Worm (Caenorhabditis elegans) whole organism, L4 larva: ENCODE results near the gene C12D5.5.

Experiments used
- F10B5.3 ChIP-seq: sonication (generic microtip); optimal IDR thresholded peaks from 2 replicates; lab custom pipeline; 2016; ENCODE audit warnings: mild to moderate bottlenecking, missing genetic modification characterization, missing compliant biosample characterization
- F37D6.2 ChIP-seq: sonication (generic microtip); optimal IDR thresholded peaks from 2 replicates; lab custom pipeline; 2016; ENCODE audit warnings: mild to moderate bottlenecking, missing genetic modification characterization, missing compliant biosample characterization
- Y105C5A.15 ChIP-seq: fragments of 200-800 bp; sonication (Bioruptor generic); IDR thresholded peaks from 2 replicates; pipeline ENCODE4 v1.3.6; 2022; ENCODE audit warnings: missing genetic modification characterization, missing compliant biosample characterization
- Y48G9A.11 ChIP-seq: fragments of 200-800 bp; sonication (Bioruptor generic); IDR thresholded peaks from 2 replicates; pipeline ENCODE4 v1.3.6; 2022; ENCODE audit warnings: missing genetic modification reagents, missing genetic modification characterization, missing compliant biosample characterization
- ZK337.2 ChIP-seq: fragments of 200-800 bp; sonication (Bioruptor generic); IDR thresholded peaks from 2 replicates; pipeline ENCODE4 v1.3.6; 2022; ENCODE audit warnings: missing genetic modification reagents, missing genetic modification characterization, missing compliant biosample characterization
- aha-1 ChIP-seq: fragments of 150-350 bp; peaks from one replicate; lab custom pipeline; 2014; ENCODE audit warnings: missing biosample characterization, missing genetic modification characterization
- aly-2 ChIP-seq: sonication (generic microtip); optimal IDR thresholded peaks from 2 replicates; lab custom pipeline; 2018; ENCODE audit warnings: missing biosample characterization, missing genetic modification characterization
- ama-1 ChIP-seq: fragments of 150-350 bp; optimal IDR thresholded peaks from 2 replicates; lab custom pipeline; 2014; ENCODE audit warnings: inconsistent platforms, mixed read lengths
- arid-1 ChIP-seq: fragments of 200-800 bp; sonication (Bioruptor generic); conservative IDR thresholded peaks from 2 replicates; pipeline ENCODE4 v1.3.6; 2022; ENCODE audit warnings: missing genetic modification reagents, missing genetic modification characterization, missing compliant biosample characterization
- ceh-62 ChIP-seq: sonication (generic microtip); optimal IDR thresholded peaks from 2 replicates; lab custom pipeline; 2017; ENCODE audit warnings: missing biosample characterization, missing genetic modification characterization
- cey-2 ChIP-seq: sonication (generic microtip); optimal IDR thresholded peaks from 3 replicates; lab custom pipeline; 2017; ENCODE audit warnings: missing genetic modification characterization, mild to moderate bottlenecking, missing compliant biosample characterization, antibody characterized with exemption, borderline replicate concordance; ENCODE audit not compliant: insufficient read depth
- daf-16 ChIP-seq, 3 experiments: sonication (generic microtip); optimal IDR thresholded peaks; 2 replicates each; lab custom pipeline; 2016 to 2017; ENCODE audit warnings: missing genetic modification characterization in 3 of 3, missing genetic modification reagents in 3 of 3, mild to moderate bottlenecking in 2 of 3, missing compliant biosample characterization in 2 of 3, missing biosample characterization in 1 of 3, moderate library complexity in 1 of 3
- daf-19 ChIP-seq: fragments of 200-800 bp; sonication (Bioruptor generic); conservative IDR thresholded peaks from 2 replicates; pipeline ENCODE4 v1.3.6; 2022; ENCODE audit warnings: missing genetic modification characterization, missing compliant biosample characterization
- dve-1 ChIP-seq: sonication (generic microtip); optimal IDR thresholded peaks from 2 replicates; lab custom pipeline; 2017; ENCODE audit warnings: antibody characterized with exemption, mild to moderate bottlenecking, missing genetic modification characterization, missing compliant biosample characterization; ENCODE audit not compliant: insufficient read depth
- egl-27 ChIP-seq: sonication (generic microtip); optimal IDR thresholded peaks from 3 replicates; lab custom pipeline; 2017; ENCODE audit warnings: missing biosample characterization, missing genetic modification reagents, missing genetic modification characterization
- fos-1 ChIP-seq: fragments of 150-350 bp; optimal IDR thresholded peaks from 2 replicates; lab custom pipeline; 2014; ENCODE audit warnings: missing biosample characterization, missing genetic modification characterization
- hmg-1.1 ChIP-seq: fragments of 200-800 bp; sonication (Bioruptor generic); IDR thresholded peaks from 2 replicates; pipeline ENCODE4 v1.3.6; 2022; ENCODE audit warnings: missing genetic modification reagents, missing genetic modification characterization, missing compliant biosample characterization
- lin-15B ChIP-seq: fragments of 150-350 bp; sonication (generic microtip); optimal IDR thresholded peaks from 3 replicates; lab custom pipeline; 2014; ENCODE audit warnings: missing biosample characterization, missing genetic modification characterization
- lin-38 ChIP-seq: fragments of 200-800 bp; sonication (Bioruptor generic); IDR thresholded peaks from 2 replicates; pipeline ENCODE4 v1.3.6; 2022; ENCODE audit warnings: missing genetic modification reagents, missing genetic modification characterization, missing compliant biosample characterization
- lir-3 ChIP-seq: sonication (generic microtip); optimal IDR thresholded peaks from 2 replicates; lab custom pipeline; 2016; ENCODE audit warnings: mild to moderate bottlenecking, missing genetic modification characterization, missing compliant biosample characterization
- madf-9 ChIP-seq: fragments of 200-800 bp; sonication (Bioruptor generic); conservative IDR thresholded peaks from 2 replicates; pipeline ENCODE4 v1.3.6; 2022; ENCODE audit warnings: missing genetic modification reagents, missing genetic modification characterization, missing compliant biosample characterization
- mdl-1 ChIP-seq, 2 experiments: fragments of 150-350 bp in 1 of 2; sonication (generic microtip) in 1 of 2; optimal IDR thresholded peaks; 2 replicates each; lab custom pipeline; 2014 to 2017; ENCODE audit warnings: missing biosample characterization in 2 of 2, missing genetic modification characterization in 2 of 2
- mes-2 ChIP-seq: sonication (generic microtip); optimal IDR thresholded peaks from 2 replicates; lab custom pipeline; 2016; ENCODE audit warnings: missing genotype, mild to moderate bottlenecking, missing genetic modification characterization, missing compliant biosample characterization; ENCODE audit not compliant: poor library complexity, severe bottlenecking
- mxl-3 ChIP-seq: fragments of 200-800 bp; sonication (Bioruptor generic); optimal IDR thresholded peaks from 2 replicates; lab custom pipeline; 2018; ENCODE audit warnings: mild to moderate bottlenecking, missing genetic modification characterization, missing compliant biosample characterization
- nhr-102 ChIP-seq: sonication (generic microtip); optimal IDR thresholded peaks from 2 replicates; lab custom pipeline; 2016; ENCODE audit warnings: mild to moderate bottlenecking, missing genetic modification characterization, moderate library complexity, missing compliant biosample characterization
- nhr-111 ChIP-seq: fragments of 200-800 bp; sonication (Bioruptor generic); optimal IDR thresholded peaks from 2 replicates; lab custom pipeline; 2018; ENCODE audit warnings: mild to moderate bottlenecking, missing genetic modification characterization, missing compliant biosample characterization
- nhr-237 ChIP-seq: sonication (generic microtip); optimal IDR thresholded peaks from 2 replicates; lab custom pipeline; 2017; ENCODE audit warnings: missing biosample characterization, missing genetic modification characterization
- nhr-41 ChIP-seq: fragments of 200-800 bp; sonication (Bioruptor generic); IDR thresholded peaks from 2 replicates; pipeline ENCODE4 v1.3.6; 2022; ENCODE audit warnings: missing genetic modification reagents, missing genetic modification characterization, missing compliant biosample characterization
- nhr-6 ChIP-seq: fragments of 150-350 bp; optimal IDR thresholded peaks from 2 replicates; lab custom pipeline; 2014; ENCODE audit warnings: missing biosample characterization, missing genetic modification characterization
- pha-4 ChIP-seq, 2 experiments: fragments of 150-350 bp in 1 of 2; fragments of 200-800 bp in 1 of 2; sonication (Bioruptor generic) in 1 of 2; IDR thresholded peaks in 1 of 2; optimal IDR thresholded peaks in 1 of 2; 2 replicates each; pipeline versions ENCODE4 v1.3.6 to Lab custom; 2014 to 2022; ENCODE audit warnings: missing genetic modification characterization in 2 of 2, missing genetic modification reagents in 2 of 2, missing biosample characterization in 1 of 2, missing compliant biosample characterization in 1 of 2
- php-3 ChIP-seq: fragments of 200-800 bp; sonication (Bioruptor generic); IDR thresholded peaks from 2 replicates; pipeline ENCODE4 v1.3.6; 2022; ENCODE audit warnings: missing genetic modification reagents, missing genetic modification characterization, missing compliant biosample characterization
- rbr-2 ChIP-seq: sonication (generic microtip); optimal IDR thresholded peaks from 2 replicates; lab custom pipeline; 2016; ENCODE audit warnings: missing genotype, missing genetic modification characterization, missing compliant biosample characterization
- snpc-4 ChIP-seq: fragments of 150-350 bp; optimal IDR thresholded peaks from 2 replicates; lab custom pipeline; 2014; ENCODE audit warnings: missing biosample characterization, missing genetic modification characterization
- tra-1 ChIP-seq: fragments of 200-800 bp; sonication (Bioruptor generic); IDR thresholded peaks from 2 replicates; pipeline ENCODE4 v1.3.6; 2022; ENCODE audit warnings: missing genetic modification reagents, missing genetic modification characterization, missing compliant biosample characterization
- unc-39 ChIP-seq: sonication (generic microtip); optimal IDR thresholded peaks from 2 replicates; lab custom pipeline; 2017; ENCODE audit warnings: missing biosample characterization, missing genetic modification characterization
- unc-62 ChIP-seq, 3 experiments: fragments of 150-350 bp in 1 of 3; sonication (generic microtip); optimal IDR thresholded peaks in 2 of 3; peaks in 1 of 3; 1 replicate in 1 of 3; 2 replicates in 2 of 3; lab custom pipeline; 2014 to 2017; ENCODE audit warnings: missing biosample characterization in 3 of 3, missing genetic modification characterization in 3 of 3, missing genetic modification reagents in 3 of 3, missing genotype in 1 of 3
- zag-1 ChIP-seq: fragments of 150-350 bp; optimal IDR thresholded peaks from 2 replicates; lab custom pipeline; 2014; ENCODE audit warnings: missing biosample characterization, missing genetic modification characterization
- zfp-3 ChIP-seq: fragments of 200-800 bp; sonication (Bioruptor generic); conservative IDR thresholded peaks from 2 replicates; pipeline ENCODE4 v1.3.6; 2022; ENCODE audit warnings: missing genetic modification reagents, missing genetic modification characterization, missing compliant biosample characterization
- zip-11 ChIP-seq: fragments of 200-800 bp; sonication (Bioruptor generic); IDR thresholded peaks from 2 replicates; pipeline ENCODE4 v1.3.6; 2022; ENCODE audit warnings: missing genetic modification characterization, missing compliant biosample characterization
- zip-2 ChIP-seq: fragments of 150-350 bp; optimal IDR thresholded peaks from 2 replicates; lab custom pipeline; 2014; ENCODE audit warnings: missing biosample characterization, missing genetic modification characterization

Gene C12D5.5

ce11 chrV:7713072-7713471 is 45.0 kb downstream of the C12D5.5 start, which contains the start of gene ZK105.13:
Gene ZK105.13, minus strand, starts transcription at chrV:7713172.
- TF ChIP-seq nhr-41 (GFP tag; lab: Robert Waterston, UW) (no peak), zag-1 (tag; lab: Kevin White, UChicago) (no peak), arid-1 (GFP tag; lab: Robert Waterston, UW) (no peak), mxl-3 (no peak), zfp-3 (GFP tag; lab: Robert Waterston, UW) (no peak), egl-27 (tag; lab: Kevin White, UChicago) (no peak), ZK337.2 (no peak), aly-2 (tag; lab: Kevin White, UChicago) (no peak), dve-1 (tag; lab: Kevin White, UChicago) (no peak), zip-2 (tag; lab: Kevin White, UChicago) (no peak), daf-19 (GFP tag; lab: Robert Waterston, UW) (no peak), rbr-2 (no peak), lin-15B (no peak), unc-62 (GFP tag; optimal IDR thresholded peaks at IDR 0.05 in 1 of 2; lab: Kevin White, UChicago) (no peak), unc-62 (tag; optimal IDR thresholded peaks at IDR 0.05; lab: Kevin White, UChicago) (no peak), fos-1 (tag; lab: Kevin White, UChicago) (no peak), Y105C5A.15 (GFP tag; lab: Robert Waterston, UW) (no peak), Y48G9A.11 (GFP tag; lab: Robert Waterston, UW) (no peak), hmg-1.1 (GFP tag; lab: Robert Waterston, UW) (no peak), php-3 (GFP tag; lab: Robert Waterston, UW) (no peak), nhr-237 (tag; lab: Kevin White, UChicago) (no peak)

ce11 chrV:7713691-7714090 is 45.7 kb downstream of the C12D5.5 start, which contains the start of gene ZK105.1:
Gene ZK105.1, plus strand, starts transcription at chrV:7713991.
- TF ChIP-seq unc-39 (tag; lab: Kevin White, UChicago) (no peak), daf-16 (GFP tag; optimal IDR thresholded peaks at IDR 0.05; lab: Kevin White, UChicago) (peak in 1 of 2 experiments; percentile 3), daf-16 (tag; optimal IDR thresholded peaks at IDR 0.05; lab: Kevin White, UChicago) (no peak)

- no peak for TF ChIP-seq unc-62 (GFP tag; optimal IDR thresholded peaks at IDR 0.05 in 1 of 2; lab: Kevin White, UChicago)
- TF ChIP-seq unc-62 (tag; optimal IDR thresholded peaks at IDR 0.05; lab: Kevin White, UChicago): no peak
- TF ChIP-seq mes-2 (tag; lab: Kevin White, UChicago): no peak
- no peak for TF ChIP-seq ama-1 (lab: Kevin White, UChicago)
- TF ChIP-seq F10B5.3 (tag; lab: Kevin White, UChicago): no peak
- TF ChIP-seq snpc-4: no peak
- TF ChIP-seq lir-3 (tag; lab: Kevin White, UChicago): no peak
- TF ChIP-seq zip-11 (GFP tag; lab: Robert Waterston, UW): no peak
- TF ChIP-seq Y48G9A.11 (GFP tag; lab: Robert Waterston, UW): no peak
- TF ChIP-seq lin-38 (GFP tag; lab: Robert Waterston, UW): no peak
- no peak for TF ChIP-seq ceh-62 (tag; lab: Kevin White, UChicago)
- TF ChIP-seq F37D6.2: no peak
- no peak for TF ChIP-seq cey-2 (tag; lab: Kevin White, UChicago)
- no peak for TF ChIP-seq nhr-6
- no peak for TF ChIP-seq egl-27 (tag; lab: Kevin White, UChicago)
- no peak for TF ChIP-seq nhr-102 (tag; lab: Kevin White, UChicago)
Measured at ce11 chrV:7716034-7716433, 48.0 kb downstream of the C12D5.5 start, which contains the start of gene ZK105.12. Gene ZK105.12, minus strand, starts transcription at chrV:7716134.

- TF ChIP-seq nhr-111 (GFP tag; lab: Kevin White, UChicago) (no peak), aha-1 (tag; lab: Kevin White, UChicago) (peak; percentile 55), pha-4 (GFP tag; IDR thresholded peaks at IDR 0.05; lab: Robert Waterston, UW) (no peak), pha-4 (tag; optimal IDR thresholded peaks at IDR 0.05; lab: Kevin White, UChicago) (no peak), lin-38 (GFP tag; lab: Robert Waterston, UW) (no peak), unc-62 (GFP tag; optimal IDR thresholded peaks at IDR 0.05 in 1 of 2; lab: Kevin White, UChicago) (no peak), unc-62 (tag; optimal IDR thresholded peaks at IDR 0.05; lab: Kevin White, UChicago) (no peak), madf-9 (GFP tag; lab: Robert Waterston, UW) (no peak), tra-1 (GFP tag; lab: Robert Waterston, UW) (no peak), mdl-1 (tag; optimal IDR thresholded peaks at IDR 0.05; lab: Kevin White, UChicago) (no peak)
Measured at ce11 chrV:7717629-7718028, 49.6 kb downstream of the C12D5.5 start, which contains the start of gene ZK105.5. Gene ZK105.5, minus strand, starts transcription at chrV:7717729.
